Fruit fly (Drosophila melanogaster): ENCODE measurements around the gene betaTub97EF.

dm6 chr3R:28026315-28026714 lies 38.1 kb upstream of the betaTub97EF start, which contains the start of gene trv:
- TF ChIP-seq cas (GFP tag; IDR thresholded peaks at IDR 0.05), result no peak
- TF ChIP-seq bsh (GFP tag; optimal IDR thresholded peaks at IDR 0.05), result no peak
- no peak for TF ChIP-seq CG10565 (GFP tag; optimal IDR thresholded peaks at IDR 0.05)
- TF ChIP-seq CG6272 (GFP tag; IDR thresholded peaks at IDR 0.05), result no peak
- TF ChIP-seq Ada2b (GFP tag; IDR thresholded peaks at IDR 0.05), result no peak
- TF ChIP-seq psq (GFP tag; optimal IDR thresholded peaks at IDR 0.05), result no peak
- no peak for TF ChIP-seq CG12219 (GFP tag; optimal IDR thresholded peaks at IDR 0.05)
- no peak for TF ChIP-seq CG16815 (GFP tag; optimal IDR thresholded peaks at IDR 0.05)
- no peak for TF ChIP-seq Hey (tag; optimal IDR thresholded peaks at IDR 0.05)
- no peak for TF ChIP-seq CG15601 (tag; optimal IDR thresholded peaks at IDR 0.05)
- TF ChIP-seq Myb (GFP tag; optimal IDR thresholded peaks at IDR 0.05), result no peak
- no peak for TF ChIP-seq knrl (GFP tag; IDR thresholded peaks at IDR 0.05; ENCODE audit: partially characterized antibody)
- no peak for TF ChIP-seq Med (GFP tag)
